Worm (Caenorhabditis elegans) whole organism, young adult: ENCODE data around the gene cyp-14A4.

Source experiments
- B0019.2 ChIP-seq: fragments of 200-800 bp; sonication (Bioruptor generic); conservative IDR thresholded peaks from 2 replicates; pipeline ENCODE4 v1.3.6; 2022; ENCODE audit warnings: missing genetic modification reagents, missing genetic modification characterization, missing compliant biosample characterization
- B0035.1 ChIP-seq: sonication (generic microtip); optimal IDR thresholded peaks from 2 replicates; lab custom pipeline; 2016; ENCODE audit warnings: missing genetic modification characterization, mild to moderate bottlenecking, missing compliant biosample characterization, missing genotype, missing genetic modification reagents
- C06A6.2 ChIP-seq: fragments of 200-800 bp; sonication (Bioruptor generic); conservative IDR thresholded peaks from 2 replicates; pipeline ENCODE4 v1.3.6; 2022; ENCODE audit warnings: missing genetic modification characterization, missing compliant biosample characterization
- F10E7.11 ChIP-seq: sonication (generic microtip); optimal IDR thresholded peaks from 2 replicates; lab custom pipeline; 2017; ENCODE audit warnings: mild to moderate bottlenecking, missing genetic modification characterization, moderate library complexity, missing compliant biosample characterization
- F22D6.2 ChIP-seq: sonication (generic microtip); optimal IDR thresholded peaks from 2 replicates; lab custom pipeline; 2016; ENCODE audit warnings: mild to moderate bottlenecking, missing genetic modification characterization, missing compliant biosample characterization
- F23B12.7 ChIP-seq: sonication (generic microtip); optimal IDR thresholded peaks from 2 replicates; lab custom pipeline; 2017; ENCODE audit warnings: missing genetic modification characterization, mild to moderate bottlenecking, missing compliant biosample characterization, antibody characterized with exemption, moderate library complexity; ENCODE audit not compliant: insufficient read depth
- F49E8.2 ChIP-seq: sonication (generic microtip); optimal IDR thresholded peaks from 3 replicates; lab custom pipeline; 2017; ENCODE audit warnings: missing genetic modification characterization, mild to moderate bottlenecking, missing compliant biosample characterization, antibody characterized with exemption, moderate library complexity; ENCODE audit not compliant: insufficient read depth
- F52B5.7 ChIP-seq: sonication (generic microtip); optimal IDR thresholded peaks from 2 replicates; lab custom pipeline; 2016; ENCODE audit warnings: mild to moderate bottlenecking, missing genetic modification characterization, missing compliant biosample characterization
- T07F8.4 ChIP-seq: sonication (generic microtip); optimal IDR thresholded peaks from 2 replicates; lab custom pipeline; 2016; ENCODE audit warnings: mild to moderate bottlenecking, missing genetic modification characterization, moderate library complexity, missing compliant biosample characterization
- Y53F4B.3 ChIP-seq: fragments of 200-800 bp; sonication (Bioruptor generic); IDR thresholded peaks from 2 replicates; pipeline ENCODE4 v1.3.6; 2022; ENCODE audit warnings: missing genetic modification reagents, missing genetic modification characterization, missing compliant biosample characterization
- Y56A3A.18 ChIP-seq: fragments of 200-800 bp; sonication (Bioruptor generic); IDR thresholded peaks from 2 replicates; pipeline ENCODE4 v1.3.6; 2022; ENCODE audit warnings: missing genetic modification reagents, missing genetic modification characterization, missing compliant biosample characterization
- Y67H2A.10 ChIP-seq: fragments of 200-800 bp; sonication (Bioruptor generic); conservative IDR thresholded peaks from 2 replicates; pipeline ENCODE4 v1.3.6; 2022; ENCODE audit warnings: missing genetic modification reagents, missing genetic modification characterization, missing compliant biosample characterization
- akir-1 ChIP-seq: fragments of 200-800 bp; sonication (Bioruptor generic); optimal IDR thresholded peaks from 2 replicates; lab custom pipeline; 2018; ENCODE audit warnings: mild to moderate bottlenecking, missing genetic modification characterization, moderate library complexity, missing compliant biosample characterization
- ama-1 ChIP-seq, 3 experiments: fragments of 150-350 bp in 1 of 3; sonication (generic microtip) in 2 of 3; optimal IDR thresholded peaks; 2 replicates each; lab custom pipeline; 2014 to 2018; ENCODE audit warnings: missing biosample characterization in 2 of 3, missing genetic modification characterization in 2 of 3, missing genetic modification reagents in 2 of 3
- atf-7 ChIP-seq: sonication (generic microtip); optimal IDR thresholded peaks from 2 replicates; lab custom pipeline; 2017; ENCODE audit warnings: mild to moderate bottlenecking, missing genetic modification characterization, missing compliant biosample characterization
- athp-1 ChIP-seq: sonication (generic microtip); optimal IDR thresholded peaks from 2 replicates; lab custom pipeline; 2017; ENCODE audit warnings: mild to moderate bottlenecking, missing genetic modification characterization, missing compliant biosample characterization
- attf-3 ChIP-seq: fragments of 200-800 bp; sonication (Bioruptor generic); conservative IDR thresholded peaks from 2 replicates; pipeline ENCODE4 v1.3.6; 2022; ENCODE audit warnings: missing genetic modification reagents, missing genetic modification characterization, missing compliant biosample characterization
- ceh-27 ChIP-seq: fragments of 200-800 bp; sonication (Bioruptor generic); optimal IDR thresholded peaks from 2 replicates; lab custom pipeline; 2018; ENCODE audit warnings: mild to moderate bottlenecking, missing genetic modification characterization, moderate library complexity, missing compliant biosample characterization
- ceh-58 ChIP-seq: fragments of 200-800 bp; sonication (Bioruptor generic); IDR thresholded peaks from 2 replicates; pipeline ENCODE4 v1.3.6; 2022; ENCODE audit warnings: missing genetic modification characterization, missing compliant biosample characterization
- ceh-79 ChIP-seq: sonication (generic microtip); optimal IDR thresholded peaks from 2 replicates; lab custom pipeline; 2017; ENCODE audit warnings: mild to moderate bottlenecking, missing genetic modification characterization, missing compliant biosample characterization
- ceh-91 ChIP-seq: fragments of 200-800 bp; sonication (Bioruptor generic); IDR thresholded peaks from 2 replicates; pipeline ENCODE4 v1.3.6; 2022; ENCODE audit warnings: missing genetic modification reagents, missing genetic modification characterization, missing compliant biosample characterization
- chd-7 ChIP-seq: sonication (generic microtip); optimal IDR thresholded peaks from 2 replicates; lab custom pipeline; 2016; ENCODE audit warnings: mild to moderate bottlenecking, missing genetic modification characterization, moderate library complexity, missing compliant biosample characterization
- dpff-1 ChIP-seq: sonication (generic microtip); optimal IDR thresholded peaks from 2 replicates; lab custom pipeline; 2017; ENCODE audit warnings: mild to moderate bottlenecking, missing genetic modification characterization, missing compliant biosample characterization
- efl-1 ChIP-seq: fragments of 150-350 bp; optimal IDR thresholded peaks from 2 replicates; lab custom pipeline; 2014; ENCODE audit warnings: missing biosample characterization, missing genetic modification reagents, missing genetic modification characterization
- egl-18 ChIP-seq: fragments of 200-800 bp; sonication (Bioruptor generic); IDR thresholded peaks from 2 replicates; pipeline ENCODE4 v1.3.6; 2022; ENCODE audit warnings: missing genetic modification reagents, missing genetic modification characterization, missing compliant biosample characterization
- egl-44 ChIP-seq: fragments of 200-800 bp; sonication (Bioruptor generic); IDR thresholded peaks from 2 replicates; pipeline ENCODE4 v1.3.6; 2022; ENCODE audit warnings: missing genetic modification reagents, missing genetic modification characterization, missing compliant biosample characterization
- ets-4 ChIP-seq: fragments of 200-800 bp; sonication (Bioruptor generic); optimal IDR thresholded peaks from 2 replicates; lab custom pipeline; 2018; ENCODE audit warnings: mild to moderate bottlenecking, missing genetic modification characterization, missing compliant biosample characterization
- hlh-12 ChIP-seq: sonication (generic microtip); optimal IDR thresholded peaks from 2 replicates; lab custom pipeline; 2016; ENCODE audit warnings: missing genetic modification characterization, missing compliant biosample characterization
- hlh-26 ChIP-seq: fragments of 200-800 bp; sonication (Bioruptor generic); conservative IDR thresholded peaks from 2 replicates; pipeline ENCODE4 v1.3.6; 2022; ENCODE audit warnings: missing genetic modification reagents, missing genetic modification characterization, missing compliant biosample characterization
- hmg-20 ChIP-seq: fragments of 200-800 bp; sonication (Bioruptor generic); IDR thresholded peaks from 2 replicates; pipeline ENCODE4 v1.3.6; 2022; ENCODE audit warnings: missing genetic modification reagents, missing genetic modification characterization, missing compliant biosample characterization
- lag-1 ChIP-seq: fragments of 200-800 bp; sonication (Bioruptor generic); IDR thresholded peaks from 2 replicates; pipeline ENCODE4 v1.3.6; 2022; ENCODE audit warnings: missing genetic modification reagents, missing genetic modification characterization, missing compliant biosample characterization
- lin-26 ChIP-seq: fragments of 200-800 bp; sonication (Bioruptor generic); IDR thresholded peaks from 2 replicates; pipeline ENCODE4 v1.3.6; 2022; ENCODE audit warnings: missing genetic modification reagents, missing genetic modification characterization, missing compliant biosample characterization
- lin-35 ChIP-seq, 3 experiments: fragments of 150-350 bp in 2 of 3; sonication (generic microtip) in 1 of 3; optimal IDR thresholded peaks; 2 replicates each; lab custom pipeline; 2014 to 2018; ENCODE audit warnings: missing biosample characterization in 3 of 3, missing genetic modification characterization in 3 of 3, missing genetic modification reagents in 3 of 3
- madf-3 ChIP-seq: fragments of 200-800 bp; sonication (Bioruptor generic); IDR thresholded peaks from 2 replicates; pipeline ENCODE4 v1.3.6; 2022; ENCODE audit warnings: missing genetic modification reagents, missing genetic modification characterization, missing compliant biosample characterization
- nfya-1 ChIP-seq: sonication (generic microtip); optimal IDR thresholded peaks from 2 replicates; lab custom pipeline; 2017; ENCODE audit warnings: antibody characterized with exemption, missing compliant biosample characterization, missing genetic modification characterization, borderline replicate concordance; ENCODE audit not compliant: insufficient read depth
- nhr-120 ChIP-seq: fragments of 200-800 bp; sonication (Bioruptor generic); IDR thresholded peaks from 2 replicates; pipeline ENCODE4 v1.3.6; 2022; ENCODE audit warnings: missing genetic modification characterization, missing compliant biosample characterization
- nhr-80 ChIP-seq: sonication (generic microtip); optimal IDR thresholded peaks from 2 replicates; lab custom pipeline; 2016; ENCODE audit warnings: missing genetic modification characterization, missing compliant biosample characterization
- rec-8 ChIP-seq, 2 experiments: sonication (generic microtip); optimal IDR thresholded peaks; 2 replicates each; lab custom pipeline; 2016; ENCODE audit warnings: mild to moderate bottlenecking in 2 of 2, missing genetic modification characterization in 2 of 2, missing genetic modification reagents in 2 of 2, missing genotype in 2 of 2, missing biosample characterization in 1 of 2, missing compliant biosample characterization in 1 of 2, moderate library complexity in 1 of 2
- snpc-1.3 ChIP-seq: sonication (generic microtip); optimal IDR thresholded peaks from 2 replicates; lab custom pipeline; 2017; ENCODE audit warnings: missing genetic modification characterization, mild to moderate bottlenecking, missing compliant biosample characterization, antibody characterized with exemption, moderate library complexity, missing genotype, missing genetic modification reagents; ENCODE audit not compliant: insufficient read depth
- unc-130 ChIP-seq: sonication (generic microtip); optimal IDR thresholded peaks from 2 replicates; lab custom pipeline; 2016; ENCODE audit warnings: missing genetic modification reagents, missing genetic modification characterization, missing compliant biosample characterization
- unc-62 ChIP-seq: fragments of 150-350 bp; optimal IDR thresholded peaks from 2 replicates; lab custom pipeline; 2014; ENCODE audit warnings: missing biosample characterization, missing genetic modification reagents, missing genetic modification characterization
- zfh-2 ChIP-seq: fragments of 200-800 bp; sonication (Bioruptor generic); conservative IDR thresholded peaks from 2 replicates; pipeline ENCODE4 v1.3.6; 2022; ENCODE audit warnings: missing genetic modification reagents, missing genetic modification characterization, missing compliant biosample characterization
- zim-3 ChIP-seq: sonication (generic microtip); optimal IDR thresholded peaks from 2 replicates; lab custom pipeline; 2017; ENCODE audit warnings: mild to moderate bottlenecking, missing genetic modification characterization, moderate library complexity, missing compliant biosample characterization
- ztf-18 ChIP-seq: sonication (generic microtip); optimal IDR thresholded peaks from 2 replicates; lab custom pipeline; 2016; ENCODE audit warnings: missing genotype, mild to moderate bottlenecking, missing genetic modification characterization, missing compliant biosample characterization
- ztf-28 ChIP-seq: fragments of 200-800 bp; sonication (Bioruptor generic); IDR thresholded peaks from 2 replicates; pipeline ENCODE4 v1.3.6; 2022; ENCODE audit warnings: missing genetic modification reagents, missing genetic modification characterization, missing compliant biosample characterization
- ztf-3 ChIP-seq: fragments of 200-800 bp; sonication (Bioruptor generic); optimal IDR thresholded peaks from 2 replicates; lab custom pipeline; 2018; ENCODE audit warnings: mild to moderate bottlenecking, missing genetic modification characterization, missing compliant biosample characterization

Gene cyp-14A4

ce11 chrX:13306869-13307446, 23.0 kb upstream of the cyp-14A4 start (continued):
- TF ChIP-seq ceh-58 (GFP tag; lab: Robert Waterston, UW) (0 out of 2 replicates have a peak, but pooled peaks have one; percentile 22), hlh-26 (GFP tag; lab: Robert Waterston, UW) (0 out of 2 replicates have a peak, but pooled peaks have one; percentile 33), C06A6.2 (GFP tag; lab: Robert Waterston, UW) (peak; percentile 71), akir-1 (GFP tag; lab: Kevin White, UChicago) (no peak), ztf-28 (peak; percentile 64; the same call in 1 of the 2 replicates), unc-130 (GFP tag; lab: Kevin White, UChicago) (peak; percentile 87), chd-7 (tag; lab: Kevin White, UChicago) (peak; percentile 91), snpc-1.3 (peak; percentile 91), efl-1 (GFP tag; lab: Kevin White, UChicago) (no peak), Y67H2A.10 (GFP tag; lab: Robert Waterston, UW) (no peak), madf-3 (GFP tag; lab: Robert Waterston, UW) (no peak; the same call in 1 of the 2 replicates), B0019.2 (peak; percentile 52; the same call in 1 of the 2 replicates), F22D6.2 (tag; lab: Kevin White, UChicago) (peak; percentile 73), egl-18 (peak; percentile 79; the same call in 1 of the 2 replicates), zfh-2 (GFP tag; lab: Robert Waterston, UW) (no peak), atf-7 (tag; lab: Kevin White, UChicago) (peak; percentile 83), lin-35 (GFP tag; optimal IDR thresholded peaks at IDR 0.05; lab: Kevin White, UChicago) (peak in 2 of 3 experiments; percentile 1 to 83), ceh-27 (peak; percentile 85), unc-62 (GFP tag; lab: Kevin White, UChicago) (no peak), ama-1 (optimal IDR thresholded peaks at IDR 0.05; lab: Kevin White, UChicago) (no peak), ama-1 (GFP tag; optimal IDR thresholded peaks at IDR 0.05; lab: Kevin White, UChicago) (peak in 1 of 2 experiments; percentile 91), ceh-91 (GFP tag; lab: Robert Waterston, UW) (no peak), F49E8.2 (tag; lab: Kevin White, UChicago) (no peak), Y56A3A.18 (GFP tag; lab: Robert Waterston, UW) (peak; percentile 95), hlh-12 (peak; percentile 89), dpff-1 (tag; lab: Kevin White, UChicago) (peak; percentile 32), F52B5.7 (tag; lab: Kevin White, UChicago) (peak; percentile 94), nfya-1 (tag; lab: Kevin White, UChicago) (no peak), rec-8 (tag; optimal IDR thresholded peaks at IDR 0.05; lab: Kevin White, UChicago) (peak; percentile 91 to 94), F10E7.11 (tag; lab: Kevin White, UChicago) (peak; percentile 91), athp-1 (tag; lab: Kevin White, UChicago) (peak; percentile 86), ztf-3 (GFP tag; lab: Kevin White, UChicago) (peak; percentile 61), ets-4 (peak; percentile 63), B0035.1 (tag; lab: Kevin White, UChicago) (peak; percentile 89), nhr-120 (GFP tag; lab: Robert Waterston, UW) (0 out of 2 replicates have a peak, but pooled peaks have one; percentile 47), egl-44 (GFP tag; lab: Robert Waterston, UW) (peak; percentile 91; the same call in 1 of the 2 replicates), lag-1 (GFP tag; lab: Robert Waterston, UW) (no peak), Y53F4B.3 (GFP tag; lab: Robert Waterston, UW) (peak; percentile 65), nhr-80 (tag; lab: Kevin White, UChicago) (peak; percentile 43), lin-26 (peak; percentile 97), attf-3 (GFP tag; lab: Robert Waterston, UW) (peak; percentile 61; the same call in 1 of the 2 replicates), T07F8.4 (tag; lab: Kevin White, UChicago) (peak; percentile 89), F23B12.7 (tag; lab: Kevin White, UChicago) (peak; percentile 91), hmg-20 (peak; percentile 89), ztf-18 (tag; lab: Kevin White, UChicago) (peak; percentile 77), zim-3 (peak; percentile 91), ceh-79 (tag; lab: Kevin White, UChicago) (peak; percentile 95)
